Worm (Caenorhabditis elegans) whole organism, L2 larva: ENCODE results near the gene C26B2.7.

Experiments
- nhr-237 ChIP-seq: fragments of 150-350 bp; optimal IDR thresholded peaks from 2 replicates; lab custom pipeline; 2014; ENCODE audit warnings: missing biosample characterization, missing genetic modification characterization
- skn-1 ChIP-seq: sonication (generic microtip); optimal IDR thresholded peaks from 2 replicates; lab custom pipeline; 2017; ENCODE audit warnings: missing biosample characterization, missing genetic modification characterization

DNA sequence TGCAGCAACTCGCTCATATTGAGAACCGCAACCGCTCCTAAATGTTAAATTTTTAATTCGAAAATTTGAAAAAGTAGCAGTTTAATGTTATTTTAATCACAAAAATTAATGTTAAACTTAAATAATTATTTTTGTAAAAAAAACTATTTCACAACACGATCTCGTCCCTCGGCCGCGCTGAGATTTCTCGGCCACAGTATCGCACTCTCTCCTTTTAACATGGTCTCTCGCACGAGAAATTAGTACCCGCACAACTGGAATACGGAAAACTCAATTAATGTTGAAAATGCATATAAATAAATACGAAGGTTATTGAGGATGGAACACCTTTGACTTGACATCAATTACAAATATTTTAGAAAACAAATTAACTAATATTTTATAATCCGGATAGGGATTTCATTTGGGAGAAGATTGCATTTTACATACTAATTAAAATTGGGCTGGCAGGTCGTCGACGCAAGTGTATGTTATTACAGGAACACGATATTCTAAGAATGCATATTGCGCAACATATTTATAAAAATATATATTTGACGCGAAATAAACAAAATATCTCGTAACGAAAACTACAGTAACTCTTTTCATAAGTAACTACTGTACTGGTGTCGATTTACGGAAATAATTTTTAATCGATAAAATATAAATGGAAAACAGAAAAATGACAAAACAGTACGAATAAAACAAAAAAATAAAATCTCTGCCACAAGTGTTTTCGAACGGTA, 3.9 kb downstream of the C26B2.7 start, which contains the start of gene dnc-4:
- TF ChIP-seq nhr-237 (tag; lab: Kevin White, UChicago): no peak
- no peak for TF ChIP-seq skn-1 (tag; lab: Kevin White, UChicago)
